Worm (Caenorhabditis elegans) whole organism, late embryonic: Measurements from ENCODE around the gene Y39A1A.21.

Experiments used
- C38D4.7 ChIP-seq: fragments of 200-800 bp; sonication (Bioruptor generic); optimal IDR thresholded peaks from 2 replicates; lab custom pipeline; 2018; ENCODE audit warnings: mild to moderate bottlenecking, missing genetic modification characterization, moderate library complexity, missing compliant biosample characterization
- K02D7.2 ChIP-seq: sonication (generic microtip); optimal IDR thresholded peaks from 2 replicates; lab custom pipeline; 2017; ENCODE audit warnings: mild to moderate bottlenecking, missing genetic modification characterization, missing compliant biosample characterization
- T23F11.4 ChIP-seq: fragments of 200-800 bp; sonication (Bioruptor generic); optimal IDR thresholded peaks from 2 replicates; lab custom pipeline; 2018; ENCODE audit warnings: mild to moderate bottlenecking, missing genetic modification characterization, missing compliant biosample characterization
- Y22D7AL.16 ChIP-seq: sonication (generic microtip); optimal IDR thresholded peaks from 2 replicates; lab custom pipeline; 2016; ENCODE audit warnings: missing genetic modification characterization, missing compliant biosample characterization
- ahr-1 ChIP-seq: sonication (generic microtip); optimal IDR thresholded peaks from 2 replicates; lab custom pipeline; 2016; ENCODE audit warnings: missing genetic modification characterization, missing compliant biosample characterization
- ama-1 ChIP-seq: fragments of 150-350 bp; optimal IDR thresholded peaks from 2 replicates; lab custom pipeline; 2014
- ceh-18 ChIP-seq: sonication (generic microtip); optimal IDR thresholded peaks from 2 replicates; lab custom pipeline; 2016; ENCODE audit warnings: missing genetic modification characterization, missing compliant biosample characterization
- ceh-19 ChIP-seq: fragments of 200-800 bp; sonication (Bioruptor generic); optimal IDR thresholded peaks from 2 replicates; lab custom pipeline; 2018; ENCODE audit warnings: mild to moderate bottlenecking, missing genetic modification characterization, missing compliant biosample characterization
- ceh-2 ChIP-seq: sonication (generic microtip); optimal IDR thresholded peaks from 2 replicates; lab custom pipeline; 2016; ENCODE audit warnings: missing genotype, missing genetic modification characterization, missing compliant biosample characterization
- ceh-24 ChIP-seq: sonication (generic microtip); optimal IDR thresholded peaks from 2 replicates; lab custom pipeline; 2016; ENCODE audit warnings: mild to moderate bottlenecking, missing genetic modification characterization, missing compliant biosample characterization
- ceh-34 ChIP-seq: sonication (generic microtip); optimal IDR thresholded peaks from 2 replicates; lab custom pipeline; 2016; ENCODE audit warnings: mild to moderate bottlenecking, missing genetic modification characterization, missing compliant biosample characterization
- ceh-6 ChIP-seq: fragments of 200-800 bp; sonication (Bioruptor generic); optimal IDR thresholded peaks from 2 replicates; lab custom pipeline; 2018; ENCODE audit warnings: mild to moderate bottlenecking, missing genetic modification characterization, missing compliant biosample characterization
- che-1 ChIP-seq: sonication (generic microtip); optimal IDR thresholded peaks from 2 replicates; lab custom pipeline; 2016; ENCODE audit warnings: mild to moderate bottlenecking, missing genetic modification characterization, missing compliant biosample characterization
- dmd-4 ChIP-seq: sonication (generic microtip); optimal IDR thresholded peaks from 2 replicates; lab custom pipeline; 2016; ENCODE audit warnings: borderline replicate concordance, missing genetic modification characterization, missing compliant biosample characterization
- dve-1 ChIP-seq: sonication (generic microtip); optimal IDR thresholded peaks from 2 replicates; lab custom pipeline; 2017; ENCODE audit warnings: antibody characterized with exemption, mild to moderate bottlenecking, missing genetic modification characterization, missing compliant biosample characterization
- elt-2 ChIP-seq: sonication (generic microtip); optimal IDR thresholded peaks from 2 replicates; lab custom pipeline; 2016; ENCODE audit warnings: missing genetic modification reagents, missing genetic modification characterization, missing compliant biosample characterization
- fkh-10 ChIP-seq: fragments of 150-350 bp; optimal IDR thresholded peaks from 2 replicates; lab custom pipeline; 2014; ENCODE audit warnings: missing biosample characterization, missing genetic modification reagents, missing genetic modification characterization
- hlh-8 ChIP-seq: sonication (generic microtip); optimal IDR thresholded peaks from 2 replicates; lab custom pipeline; 2016; ENCODE audit warnings: missing genotype, missing genetic modification characterization, missing compliant biosample characterization
- lim-6 ChIP-seq: sonication (generic microtip); optimal IDR thresholded peaks from 2 replicates; lab custom pipeline; 2016; ENCODE audit warnings: missing genetic modification characterization, missing compliant biosample characterization
- madf-2 ChIP-seq: sonication (generic microtip); optimal IDR thresholded peaks from 2 replicates; lab custom pipeline; 2017; ENCODE audit warnings: missing genetic modification characterization, missing compliant biosample characterization
- mec-3 ChIP-seq: sonication (generic microtip); optimal IDR thresholded peaks from 2 replicates; lab custom pipeline; 2016; ENCODE audit warnings: borderline replicate concordance, missing genetic modification characterization, missing compliant biosample characterization
- nfya-1 ChIP-seq: sonication (generic microtip); optimal IDR thresholded peaks from 2 replicates; lab custom pipeline; 2017; ENCODE audit warnings: missing genetic modification characterization, mild to moderate bottlenecking, missing compliant biosample characterization, antibody characterized with exemption, moderate library complexity
- nhr-11 ChIP-seq: fragments of 150-350 bp; optimal IDR thresholded peaks from 2 replicates; lab custom pipeline; 2014; ENCODE audit warnings: missing biosample characterization, missing genetic modification characterization
- pag-3 ChIP-seq: sonication (generic microtip); optimal IDR thresholded peaks from 2 replicates; lab custom pipeline; 2016; ENCODE audit warnings: missing compliant biosample characterization, missing genetic modification characterization, borderline replicate concordance
- pax-1 ChIP-seq: fragments of 150-350 bp; optimal IDR thresholded peaks from 2 replicates; lab custom pipeline; 2014; ENCODE audit warnings: missing biosample characterization, missing genetic modification characterization
- pha-2 ChIP-seq: sonication (generic microtip); optimal IDR thresholded peaks from 2 replicates; lab custom pipeline; 2017; ENCODE audit warnings: mild to moderate bottlenecking, missing genetic modification characterization, missing compliant biosample characterization
- pqm-1 ChIP-seq: sonication (generic microtip); optimal IDR thresholded peaks from 2 replicates; lab custom pipeline; 2016; ENCODE audit warnings: missing genetic modification characterization, missing compliant biosample characterization
- pros-1 ChIP-seq: fragments of 150-350 bp; optimal IDR thresholded peaks from 2 replicates; lab custom pipeline; 2014; ENCODE audit warnings: missing biosample characterization, missing genetic modification reagents, missing genetic modification characterization
- ref-2 ChIP-seq: sonication (generic microtip); optimal IDR thresholded peaks from 2 replicates; lab custom pipeline; 2016; ENCODE audit warnings: missing genetic modification characterization, missing compliant biosample characterization
- sdc-2 ChIP-seq: sonication (generic microtip); optimal IDR thresholded peaks from 2 replicates; lab custom pipeline; 2016; ENCODE audit warnings: missing genotype, missing genetic modification characterization, missing compliant biosample characterization
- sox-4 ChIP-seq: sonication (generic microtip); optimal IDR thresholded peaks from 2 replicates; lab custom pipeline; 2017; ENCODE audit warnings: mild to moderate bottlenecking, missing genetic modification characterization, inconsistent platforms, missing compliant biosample characterization
- tbx-2 ChIP-seq: sonication (generic microtip); optimal IDR thresholded peaks from 2 replicates; lab custom pipeline; 2016; ENCODE audit warnings: missing genetic modification characterization, missing compliant biosample characterization
- tbx-7 ChIP-seq: sonication (generic microtip); optimal IDR thresholded peaks from 2 replicates; lab custom pipeline; 2016; ENCODE audit warnings: missing genotype, missing genetic modification characterization, missing compliant biosample characterization
- unc-3 ChIP-seq, 2 experiments: fragments of 200-800 bp in 1 of 2; sonication (Bioruptor generic) in 1 of 2; sonication (generic microtip) in 1 of 2; conservative IDR thresholded peaks in 1 of 2; optimal IDR thresholded peaks in 1 of 2; 2 replicates each; pipeline versions ENCODE4 v1.3.6 to Lab custom; 2016 to 2022; ENCODE audit warnings: missing compliant biosample characterization in 2 of 2, missing genetic modification characterization in 2 of 2, missing genetic modification reagents in 1 of 2
- unc-42 ChIP-seq: sonication (generic microtip); optimal IDR thresholded peaks from 2 replicates; lab custom pipeline; 2016; ENCODE audit warnings: missing genotype, missing genetic modification characterization, missing compliant biosample characterization
- unc-86 ChIP-seq: sonication (generic microtip); optimal IDR thresholded peaks from 2 replicates; lab custom pipeline; 2016; ENCODE audit warnings: missing genetic modification characterization, missing compliant biosample characterization
- zip-5 ChIP-seq: sonication (generic microtip); optimal IDR thresholded peaks from 2 replicates; lab custom pipeline; 2016; ENCODE audit warnings: missing genetic modification characterization, missing compliant biosample characterization
- ztf-16 ChIP-seq: sonication (generic microtip); optimal IDR thresholded peaks from 2 replicates; lab custom pipeline; 2017; ENCODE audit warnings: missing genetic modification characterization, missing compliant biosample characterization

The Y39A1A.21 gene

ce11 chrIII:10678971-10679370 is 27.9 kb downstream of the Y39A1A.21 start, which contains the start of gene Y39A1A.16:
Gene Y39A1A.16 (plus strand): TSS chrIII:10679271.
- TF ChIP-seq ceh-18 (tag; lab: Kevin White, UChicago) (no peak), dmd-4 (no peak), ahr-1 (tag; lab: Kevin White, UChicago) (no peak), ceh-2 (tag; lab: Kevin White, UChicago) (no peak), tbx-2 (no peak), C38D4.7 (GFP tag; lab: Kevin White, UChicago) (no peak), lim-6 (no peak), fkh-10 (GFP tag; lab: Kevin White, UChicago) (no peak), Y22D7AL.16 (no peak), dve-1 (no peak), ceh-6 (GFP tag; lab: Kevin White, UChicago) (no peak), elt-2 (tag; lab: Kevin White, UChicago) (no peak), tbx-7 (tag; lab: Kevin White, UChicago) (no peak)

- TF ChIP-seq mec-3 (tag; lab: Kevin White, UChicago) (no peak), ceh-19 (GFP tag; lab: Kevin White, UChicago) (peak; percentile 44)
Observed at ce11 chrIII:10671894-10672293, 34.9 kb downstream of the Y39A1A.21 start.

ce11 chrIII:10666640-10667039 is 40.2 kb downstream of the Y39A1A.21 start:
- TF ChIP-seq ref-2: no peak
- TF ChIP-seq tbx-7 (tag; lab: Kevin White, UChicago): no peak
- no peak for TF ChIP-seq unc-3 (GFP tag; conservative IDR thresholded peaks at IDR 0.05; lab: Robert Waterston, UW)
- TF ChIP-seq unc-3 (tag; optimal IDR thresholded peaks at IDR 0.05; lab: Kevin White, UChicago): no peak
- no peak for TF ChIP-seq madf-2
- no peak for TF ChIP-seq ama-1 (lab: Kevin White, UChicago)
- no peak for TF ChIP-seq ahr-1 (tag; lab: Kevin White, UChicago)
- no peak for TF ChIP-seq pax-1
- TF ChIP-seq pha-2 (tag; lab: Kevin White, UChicago): no peak
- no peak for TF ChIP-seq dve-1
- TF ChIP-seq ztf-16 (tag; lab: Kevin White, UChicago): no peak
- no peak for TF ChIP-seq nhr-11 (tag; lab: Kevin White, UChicago)
- no peak for TF ChIP-seq pqm-1 (tag; lab: Kevin White, UChicago)
- TF ChIP-seq che-1 (tag; lab: Kevin White, UChicago): no peak
- no peak for TF ChIP-seq dmd-4
- no peak for TF ChIP-seq ceh-6 (GFP tag; lab: Kevin White, UChicago)
- no peak for TF ChIP-seq unc-86
- TF ChIP-seq hlh-8 (tag; lab: Kevin White, UChicago): no peak
- TF ChIP-seq sdc-2 (tag; lab: Kevin White, UChicago): no peak
- no peak for TF ChIP-seq ceh-24
- TF ChIP-seq, all 69 proteins: peak for 0

ce11 chrIII:10661292-10661691 is 45.5 kb downstream of the Y39A1A.21 start:
- TF ChIP-seq zip-5 (no peak), tbx-7 (tag; lab: Kevin White, UChicago) (no peak)
- TF ChIP-seq, all 69 proteins: peak for 0

- TF ChIP-seq ahr-1 (tag; lab: Kevin White, UChicago): no peak
- peak; percentile 98 for TF ChIP-seq nfya-1 (tag; lab: Kevin White, UChicago)
- no peak for TF ChIP-seq T23F11.4 (GFP tag; lab: Kevin White, UChicago)
- TF ChIP-seq ref-2: peak; percentile 5
- TF ChIP-seq, all 69 proteins: peak for 2
Observed at ce11 chrIII:10658394-10658793, 48.4 kb downstream of the Y39A1A.21 start.

ce11 chrIII:10657661-10658060 is 49.2 kb downstream of the Y39A1A.21 start:
- no peak for TF ChIP-seq pros-1 (tag; lab: Kevin White, UChicago)
- TF ChIP-seq sdc-2 (tag; lab: Kevin White, UChicago): no peak
- TF ChIP-seq ceh-34 (tag; lab: Kevin White, UChicago): no peak
- TF ChIP-seq nhr-11 (tag; lab: Kevin White, UChicago): no peak
- TF ChIP-seq pag-3: no peak
- TF ChIP-seq madf-2: no peak
- TF ChIP-seq sox-4: no peak
- no peak for TF ChIP-seq K02D7.2 (tag; lab: Kevin White, UChicago)
- peak; percentile 45 for TF ChIP-seq unc-42 (tag; lab: Kevin White, UChicago)
- TF ChIP-seq, all 69 proteins: peak for 1
